Worm (Caenorhabditis elegans): Measurements from ENCODE around the gene nipa-1.

DNA sequence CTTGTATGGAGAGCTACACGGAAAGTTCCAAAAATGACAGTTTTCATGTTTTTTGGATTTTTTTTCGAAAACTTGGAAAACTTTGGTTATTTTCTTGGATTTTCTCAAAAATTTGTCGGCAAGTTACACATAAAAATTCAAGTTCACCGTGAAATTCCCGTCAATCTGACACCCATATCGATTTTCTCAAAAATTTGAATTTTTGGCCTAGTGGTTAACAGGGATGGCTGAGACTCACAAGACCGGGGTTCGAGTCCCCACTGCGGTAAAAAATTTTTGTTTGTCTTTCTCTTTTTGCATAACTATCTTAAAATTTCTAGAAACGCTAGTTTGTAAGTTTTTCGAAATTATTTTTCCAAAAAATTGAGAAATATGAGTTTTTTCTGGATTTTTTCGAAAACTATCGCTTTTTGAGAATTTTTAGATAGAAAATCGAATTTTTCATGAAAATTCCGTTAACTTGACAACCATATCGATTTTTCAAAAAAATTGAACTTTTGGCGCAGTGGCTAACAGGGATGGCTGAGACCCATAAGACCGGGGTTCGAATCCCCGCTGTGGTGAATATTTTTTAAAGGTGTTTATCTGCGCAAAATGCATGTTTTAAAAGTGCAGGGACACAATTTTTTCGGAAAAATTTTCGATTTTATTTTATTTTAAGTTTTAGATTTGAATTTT, 26.2 kb downstream of the nipa-1 start:
- TF ChIP-seq flt-1 (GFP tag; IDR thresholded peaks at IDR 0.05): no peak
- TF ChIP-seq hmg-4 (GFP tag; optimal IDR thresholded peaks at IDR 0.05): no peak
- TF ChIP-seq ama-1 (optimal IDR thresholded peaks at IDR 0.05): no peak
- no peak for TF ChIP-seq scrt-1 (GFP tag; IDR thresholded peaks at IDR 0.05)
- no peak for TF ChIP-seq ceh-36 (tag; optimal IDR thresholded peaks at IDR 0.05)
- no peak for TF ChIP-seq F13C5.2 (tag; optimal IDR thresholded peaks at IDR 0.05)
- no peak for TF ChIP-seq B0310.2 (tag; optimal IDR thresholded peaks at IDR 0.05)
- TF ChIP-seq hmbx-1 (tag; optimal IDR thresholded peaks at IDR 0.05): no peak
- no peak for TF ChIP-seq tbx-11 (GFP tag; IDR thresholded peaks at IDR 0.05)

All from whole organism, early embryonic.